Worm (Caenorhabditis elegans) whole organism, midembryonic: ENCODE measurements around the gene C14C11.7.

ENCODE experiments used
- T22C8.4 ChIP-seq: fragments of 200-800 bp; sonication (Bioruptor generic); IDR thresholded peaks from 2 replicates; pipeline ENCODE4 v1.3.6; 2022; ENCODE audit warnings: missing genetic modification characterization, missing compliant biosample characterization
- cog-1 ChIP-seq: sonication (generic microtip); optimal IDR thresholded peaks from 2 replicates; lab custom pipeline; 2016; ENCODE audit warnings: missing genetic modification characterization, missing compliant biosample characterization
- flt-1 ChIP-seq: fragments of 200-800 bp; sonication (Bioruptor generic); IDR thresholded peaks from 2 replicates; pipeline ENCODE4 v1.3.6; 2022; ENCODE audit warnings: missing genetic modification characterization, missing compliant biosample characterization
- klf-2 ChIP-seq: fragments of 200-800 bp; sonication (Bioruptor generic); conservative IDR thresholded peaks from 2 replicates; pipeline ENCODE4 v1.3.6; 2022; ENCODE audit warnings: missing genetic modification reagents, missing genetic modification characterization, missing compliant biosample characterization
- med-1 ChIP-seq: sonication (generic microtip); optimal IDR thresholded peaks from 2 replicates; lab custom pipeline; 2017; ENCODE audit warnings: missing genetic modification characterization, mild to moderate bottlenecking, missing compliant biosample characterization, antibody characterized with exemption, missing genetic modification reagents; ENCODE audit not compliant: insufficient read depth
- tab-1 ChIP-seq: fragments of 200-800 bp; sonication (Bioruptor generic); IDR thresholded peaks from 2 replicates; pipeline ENCODE4 v1.3.6; 2022; ENCODE audit warnings: missing genetic modification characterization, missing compliant biosample characterization
- ztf-23 ChIP-seq: fragments of 200-800 bp; sonication (Bioruptor generic); IDR thresholded peaks from 2 replicates; pipeline ENCODE4 v1.3.6; 2022; ENCODE audit warnings: missing genetic modification reagents, missing genetic modification characterization, missing compliant biosample characterization
- ztf-29 ChIP-seq: fragments of 200-800 bp; sonication (Bioruptor generic); IDR thresholded peaks from 2 replicates; pipeline ENCODE4 v1.3.6; 2022; ENCODE audit warnings: missing genetic modification reagents, missing genetic modification characterization, missing compliant biosample characterization

ce11 chrV:5684534-5684933 lies 18.6 kb upstream of the C14C11.7 start, which contains the start of the genes hmgs-1 and F25B4.4:
- TF ChIP-seq klf-2 (GFP tag; lab: Robert Waterston, UW) (no peak), flt-1 (GFP tag; lab: Robert Waterston, UW) (0 out of 2 replicates have a peak, but pooled peaks have one; percentile 27), T22C8.4 (GFP tag; lab: Robert Waterston, UW) (no peak), ztf-23 (GFP tag; lab: Robert Waterston, UW) (no peak), med-1 (GFP tag; lab: Kevin White, UChicago) (no peak), ztf-29 (GFP tag; lab: Robert Waterston, UW) (no peak), tab-1 (GFP tag; lab: Robert Waterston, UW) (no peak), cog-1 (peak; percentile 39)
